Worm (Caenorhabditis elegans): ENCODE measurements around the gene F57C12.6.

ce11 chrX:557195-557594, 3.4 kb upstream of the F57C12.6 start, which contains the start of gene hlh-19:
- no peak for TF ChIP-seq W03F9.2 (tag; optimal IDR thresholded peaks at IDR 0.05)
- no peak for TF ChIP-seq him-1 (tag; optimal IDR thresholded peaks at IDR 0.05)
